Fruit fly (Drosophila melanogaster) whole organism, embryonic: ENCODE measurements around the gene stck.

Source experiments
- ATbp ChIP-seq: fragments of 200-800 bp; sonication (Bioruptor generic); optimal IDR thresholded peaks from 2 replicates; lab custom pipeline; 2017; ENCODE audit warnings: missing biosample characterization, mild to moderate bottlenecking, missing genetic modification characterization, missing genetic modification reagents
- Atf6 ChIP-seq: fragments of 200-800 bp; sonication (Bioruptor generic); IDR thresholded peaks from 2 replicates; pipeline ENCODE4 v1.3.6; 2022; ENCODE audit warnings: missing biosample characterization, missing genetic modification characterization
- Awh ChIP-seq: fragments of 200-800 bp; sonication (Bioruptor generic); IDR thresholded peaks from 2 replicates; pipeline ENCODE4, ENCODE4 v1.3.6; 2022; ENCODE audit warnings: missing biosample characterization, missing genetic modification characterization
- B-H1 ChIP-seq: fragments of 200-800 bp; sonication (Bioruptor generic); IDR thresholded peaks from 3 replicates; pipeline ENCODE4 v1.3.6; 2022; ENCODE audit warnings: missing biosample characterization, missing genetic modification characterization
- CG11093 ChIP-seq: fragments of 200-800 bp; sonication (Bioruptor generic); IDR thresholded peaks from 3 replicates; pipeline ENCODE4 v1.3.6; 2022; ENCODE audit warnings: missing biosample characterization, missing genetic modification characterization
- CG12744 ChIP-seq: fragments of 200-800 bp; sonication (Bioruptor generic); optimal IDR thresholded peaks from 2 replicates; lab custom pipeline; 2016; ENCODE audit warnings: missing biosample characterization, missing genetic modification characterization
- CG13894 ChIP-seq: fragments of 200-800 bp; sonication (Bioruptor generic); optimal IDR thresholded peaks from 3 replicates; lab custom pipeline; 2018; ENCODE audit warnings: missing biosample characterization, mild to moderate bottlenecking, missing genetic modification characterization, moderate library complexity
- CG15269 ChIP-seq: fragments of 200-800 bp; sonication (Bioruptor generic); optimal IDR thresholded peaks from 2 replicates; lab custom pipeline; 2018; ENCODE audit warnings: missing biosample characterization, mild to moderate bottlenecking, missing genetic modification characterization, moderate library complexity
- CG17359 ChIP-seq: fragments of 200-800 bp; sonication (Bioruptor generic); optimal IDR thresholded peaks from 3 replicates; lab custom pipeline; 2018; ENCODE audit warnings: missing biosample characterization, mild to moderate bottlenecking, missing genetic modification characterization, moderate library complexity
- CG17912 ChIP-seq: fragments of 200-800 bp; sonication (Bioruptor generic); optimal IDR thresholded peaks from 2 replicates; lab custom pipeline; 2018; ENCODE audit warnings: missing biosample characterization, mild to moderate bottlenecking, missing genetic modification characterization
- CG31441 ChIP-seq: fragments of 200-800 bp; sonication (Bioruptor generic); IDR thresholded peaks from 2 replicates; pipeline ENCODE4 v1.3.6; 2022; ENCODE audit warnings: missing biosample characterization, missing genetic modification characterization
- CG3281 ChIP-seq: fragments of 200-800 bp; sonication (Bioruptor generic); optimal IDR thresholded peaks from 3 replicates; lab custom pipeline; 2017; ENCODE audit warnings: missing biosample characterization, mild to moderate bottlenecking, missing genetic modification characterization
- CG34422 ChIP-seq: fragments of 200-800 bp; sonication (Bioruptor generic); IDR thresholded peaks from 3 replicates; pipeline ENCODE4 v1.3.6; 2022; ENCODE audit warnings: missing biosample characterization, missing genetic modification characterization
- CG4730 ChIP-seq: fragments of 200-800 bp; sonication (Bioruptor generic); IDR thresholded peaks from 2 replicates; pipeline ENCODE4 v1.3.6; 2022; ENCODE audit warnings: missing biosample characterization, missing genetic modification characterization
- CG5180 ChIP-seq: fragments of 200-800 bp; sonication (Bioruptor generic); optimal IDR thresholded peaks from 3 replicates; lab custom pipeline; 2017; ENCODE audit warnings: missing biosample characterization, missing genetic modification characterization, mild to moderate bottlenecking, moderate library complexity, missing genetic modification reagents
- CG8089 ChIP-seq: fragments of 200-800 bp; sonication (Bioruptor generic); optimal IDR thresholded peaks from 3 replicates; lab custom pipeline; 2016; ENCODE audit warnings: missing biosample characterization, missing genetic modification characterization
- CG8765 ChIP-seq: fragments of 200-800 bp; sonication (Bioruptor generic); IDR thresholded peaks from 2 replicates; pipeline ENCODE4 v1.3.6; 2022; ENCODE audit warnings: missing biosample characterization, missing genetic modification characterization
- CG8924 ChIP-seq: fragments of 200-800 bp; optimal IDR thresholded peaks from 3 replicates; lab custom pipeline; 2019; ENCODE audit warnings: missing biosample characterization, mild to moderate bottlenecking, missing genetic modification characterization, moderate library complexity
- CG9215 ChIP-seq: fragments of 200-800 bp; sonication (Bioruptor generic); IDR thresholded peaks from 2 replicates; pipeline ENCODE4 v1.3.6; 2022; ENCODE audit warnings: missing biosample characterization, missing genetic modification characterization
- CG9797 ChIP-seq: fragments of 200-800 bp; sonication (Bioruptor generic); optimal IDR thresholded peaks from 3 replicates; lab custom pipeline; 2018; ENCODE audit warnings: missing biosample characterization, mild to moderate bottlenecking, missing genetic modification characterization
- CG9817 ChIP-seq: fragments of 200-800 bp; sonication (Bioruptor generic); optimal IDR thresholded peaks from 2 replicates; lab custom pipeline; 2018; ENCODE audit warnings: missing biosample characterization, mild to moderate bottlenecking, missing genetic modification characterization, moderate library complexity
- CG9876 ChIP-seq: fragments of 200-800 bp; sonication (Bioruptor generic); optimal IDR thresholded peaks from 2 replicates; lab custom pipeline; 2016; ENCODE audit warnings: missing biosample characterization, missing genetic modification characterization
- CHES-1-like ChIP-seq: fragments of 200-800 bp; sonication (Bioruptor generic); optimal IDR thresholded peaks from 2 replicates; lab custom pipeline; 2016; ENCODE audit warnings: missing biosample characterization, missing genetic modification characterization
- Deaf1 ChIP-seq: fragments of 200-800 bp; optimal IDR thresholded peaks from 3 replicates; lab custom pipeline; 2019; ENCODE audit warnings: missing biosample characterization, mild to moderate bottlenecking, missing genetic modification characterization, moderate library complexity
- Dek ChIP-seq: fragments of 200-800 bp; sonication (Bioruptor generic); optimal IDR thresholded peaks from 3 replicates; lab custom pipeline; 2019; ENCODE audit warnings: missing biosample characterization, mild to moderate bottlenecking, missing genetic modification characterization, moderate library complexity
- Doc2 ChIP-seq: fragments of 200-800 bp; sonication (Bioruptor generic); IDR thresholded peaks from 2 replicates; pipeline ENCODE4 v1.3.6; 2022; ENCODE audit warnings: missing biosample characterization, missing genetic modification characterization
- Hmr ChIP-seq: fragments of 200-800 bp; sonication (Bioruptor generic); optimal IDR thresholded peaks from 3 replicates; lab custom pipeline; 2017; ENCODE audit warnings: mild to moderate bottlenecking, missing biosample characterization, missing genetic modification reagents, missing genetic modification characterization
- Jarid2 ChIP-seq: fragments of 200-800 bp; sonication (Bioruptor generic); optimal IDR thresholded peaks from 3 replicates; lab custom pipeline; 2017; ENCODE audit warnings: mild to moderate bottlenecking, missing biosample characterization, missing genetic modification reagents, missing genetic modification characterization
- Lhr ChIP-seq: fragments of 200-800 bp; sonication (Bioruptor generic); optimal IDR thresholded peaks from 3 replicates; lab custom pipeline; 2017; ENCODE audit warnings: mild to moderate bottlenecking, missing biosample characterization, missing genetic modification reagents, missing genetic modification characterization
- Med ChIP-seq: fragments of 200-800 bp; sonication (Bioruptor generic); peaks from one replicate; lab custom pipeline; 2016; ENCODE audit warnings: missing biosample characterization, missing genetic modification characterization, mild to moderate bottlenecking, inconsistent platforms, moderate library complexity
- Mrtf ChIP-seq: fragments of 200-800 bp; sonication (Bioruptor generic); IDR thresholded peaks from 3 replicates; pipeline ENCODE4 v1.3.6; 2022; ENCODE audit warnings: missing biosample characterization, missing genetic modification characterization
- NK7.1 ChIP-seq: fragments of 200-800 bp; sonication (Bioruptor generic); optimal IDR thresholded peaks from 3 replicates; lab custom pipeline; 2016; ENCODE audit warnings: missing biosample characterization, missing genetic modification characterization
- Neu2 ChIP-seq: fragments of 200-800 bp; sonication (Bioruptor generic); optimal IDR thresholded peaks from 3 replicates; lab custom pipeline; 2016; ENCODE audit warnings: missing biosample characterization, missing genetic modification characterization, borderline replicate concordance
- Ptx1 ChIP-seq: fragments of 200-800 bp; sonication (Bioruptor generic); IDR thresholded peaks from 2 replicates; pipeline ENCODE4 v1.3.6; 2022; ENCODE audit warnings: missing biosample characterization, missing genetic modification characterization
- Rx ChIP-seq: fragments of 200-800 bp; sonication (Bioruptor generic); IDR thresholded peaks from 2 replicates; pipeline ENCODE4 v1.3.6; 2022; ENCODE audit warnings: missing biosample characterization, missing genetic modification characterization
- Sin3A ChIP-seq: fragments of >200 bp; optimal IDR thresholded peaks from 2 replicates; lab custom pipeline; 2018
- emc ChIP-seq: fragments of 200-800 bp; sonication (Bioruptor generic); optimal IDR thresholded peaks from 2 replicates; lab custom pipeline; 2016; ENCODE audit warnings: missing biosample characterization, missing genetic modification characterization
- grau ChIP-seq: fragments of 200-800 bp; optimal IDR thresholded peaks from 3 replicates; lab custom pipeline; 2019; ENCODE audit warnings: missing biosample characterization, mild to moderate bottlenecking, missing genetic modification characterization, moderate library complexity
- maf-S ChIP-seq: fragments of 200-800 bp; sonication (Bioruptor generic); optimal IDR thresholded peaks from 2 replicates; lab custom pipeline; 2016; ENCODE audit warnings: missing biosample characterization, missing genetic modification characterization
- mirr ChIP-seq: fragments of 200-800 bp; sonication (Bioruptor generic); optimal IDR thresholded peaks from 3 replicates; lab custom pipeline; 2018; ENCODE audit warnings: missing biosample characterization, mild to moderate bottlenecking, missing genetic modification characterization
- peb ChIP-seq: fragments of 200-800 bp; sonication (Bioruptor generic); IDR thresholded peaks from 2 replicates; pipeline ENCODE4 v1.3.6; 2022; ENCODE audit warnings: missing biosample characterization, missing genetic modification characterization
- prd ChIP-seq, 3 experiments: fragments of >200 bp in 2 of 3; fragments of 200-800 bp in 1 of 3; sonication (Bioruptor generic) in 1 of 3; optimal IDR thresholded peaks in 2 of 3; IDR thresholded peaks in 1 of 3; 2 replicates in 2 of 3; 3 replicates in 1 of 3; pipeline versions ENCODE4 v1.3.6 to Lab custom; 2017 to 2022; ENCODE audit warnings: missing biosample characterization in 1 of 3, missing genetic modification characterization in 1 of 3
- pros ChIP-seq: fragments of 200-800 bp; sonication (Bioruptor generic); optimal IDR thresholded peaks from 3 replicates; lab custom pipeline; 2019; ENCODE audit warnings: missing biosample characterization, mild to moderate bottlenecking, missing genetic modification characterization, moderate library complexity
- seq ChIP-seq: fragments of 200-800 bp; sonication (Bioruptor generic); IDR thresholded peaks from 2 replicates; pipeline ENCODE4 v1.3.6; 2022; ENCODE audit warnings: missing biosample characterization, missing genetic modification characterization
- shn ChIP-seq: fragments of 200-800 bp; sonication (Bioruptor generic); optimal IDR thresholded peaks from 3 replicates; lab custom pipeline; 2016; ENCODE audit warnings: missing biosample characterization, missing genetic modification characterization
- stwl ChIP-seq: fragments of 200-800 bp; sonication (Bioruptor generic); optimal IDR thresholded peaks from 3 replicates; lab custom pipeline; 2018; ENCODE audit warnings: missing biosample characterization, mild to moderate bottlenecking, missing genetic modification characterization, moderate library complexity
- tna ChIP-seq: fragments of 200-800 bp; sonication (Bioruptor generic); IDR thresholded peaks from 2 replicates; pipeline ENCODE4 v1.3.6; 2022; ENCODE audit warnings: missing biosample characterization, missing genetic modification characterization; ENCODE audit not compliant: partially characterized antibody
- twi ChIP-seq: fragments of 200-800 bp; optimal IDR thresholded peaks from 2 replicates; lab custom pipeline; 2019; ENCODE audit warnings: missing biosample characterization, mild to moderate bottlenecking, missing genetic modification characterization, moderate library complexity
- vvl ChIP-seq: fragments of 200-800 bp; sonication (Bioruptor generic); IDR thresholded peaks from 2 replicates; pipeline ENCODE4 v1.3.6; 2022; ENCODE audit warnings: missing biosample characterization, missing genetic modification characterization
- wek ChIP-seq: fragments of 200-800 bp; sonication (Bioruptor generic); optimal IDR thresholded peaks from 3 replicates; lab custom pipeline; 2018; ENCODE audit warnings: missing biosample characterization, mild to moderate bottlenecking, missing genetic modification characterization, moderate library complexity

Gene stck

dm6 chr3R:8317709-8318335 lies 39.0 kb upstream of the stck start (continued):
- TF ChIP-seq CG8089 (GFP tag; lab: Kevin White, UChicago): no peak
- TF ChIP-seq CG31441 (GFP tag; lab: Robert Waterston, UW): no peak
- no peak for TF ChIP-seq Doc2
- TF ChIP-seq Neu2 (GFP tag; lab: Kevin White, UChicago): no peak
- no peak for TF ChIP-seq emc (GFP tag; lab: Kevin White, UChicago)
- TF ChIP-seq CHES-1-like (GFP tag; lab: Kevin White, UChicago): no peak
- peak; percentile 53 for TF ChIP-seq Hmr (GFP tag; lab: Kevin White, UChicago)
- peak; percentile 45 for TF ChIP-seq CG5180 (GFP tag; lab: Kevin White, UChicago)
- TF ChIP-seq CG34422 (GFP tag; lab: Robert Waterston, UW): no peak
- no peak for TF ChIP-seq shn (GFP tag; lab: Kevin White, UChicago)
- TF ChIP-seq CG3281: no peak
- TF ChIP-seq Sin3A: no peak
- no peak for TF ChIP-seq wek
- peak; percentile 25 for TF ChIP-seq CG8924 (tag; lab: Kevin White, UChicago)
- TF ChIP-seq NK7.1 (GFP tag; lab: Kevin White, UChicago): no peak
- peak; percentile 49 for TF ChIP-seq grau (tag; lab: Kevin White, UChicago)
- TF ChIP-seq Jarid2: peak; percentile 47
- TF ChIP-seq CG9817: no peak
- no peak for TF ChIP-seq peb (GFP tag; lab: Robert Waterston, UW)
- no peak for TF ChIP-seq CG17359 (tag; lab: Kevin White, UChicago)
- no peak for TF ChIP-seq B-H1 (GFP tag; lab: Robert Waterston, UW)
- peak; percentile 79 for TF ChIP-seq Med (GFP tag; lab: Kevin White, UChicago)
- no peak for TF ChIP-seq Rx (GFP tag; lab: Robert Waterston, UW)
- no peak for TF ChIP-seq ATbp (GFP tag; lab: Kevin White, UChicago)
- no peak for TF ChIP-seq maf-S
- TF ChIP-seq CG11093 (GFP tag; lab: Robert Waterston, UW): no peak
- no peak for TF ChIP-seq Deaf1 (tag; lab: Kevin White, UChicago)
- TF ChIP-seq vvl: peak; percentile 42; the same call in 1 of the 2 replicates
- TF ChIP-seq Mrtf: no peak
- no peak for TF ChIP-seq CG8765
- TF ChIP-seq CG9797 (GFP tag; lab: Kevin White, UChicago): no peak
- TF ChIP-seq CG4730 (GFP tag; lab: Robert Waterston, UW): no peak
- no peak for TF ChIP-seq CG9215 (GFP tag; lab: Robert Waterston, UW)
- TF ChIP-seq Atf6 (GFP tag; lab: Robert Waterston, UW): no peak
- no peak for TF ChIP-seq CG17912 (GFP tag; lab: Kevin White, UChicago)
- TF ChIP-seq seq (GFP tag; lab: Robert Waterston, UW): no peak
- no peak for TF ChIP-seq CG15269 (tag; lab: Kevin White, UChicago)
- no peak for TF ChIP-seq mirr (GFP tag; lab: Kevin White, UChicago)
- no peak for TF ChIP-seq pros (GFP tag; lab: Kevin White, UChicago)
- no peak for TF ChIP-seq stwl
- TF ChIP-seq tna (GFP tag; lab: Robert Waterston, UW): no peak
- peak; percentile 33 for TF ChIP-seq Dek
- no peak for TF ChIP-seq Lhr (GFP tag; lab: Kevin White, UChicago)
- no peak for TF ChIP-seq prd (optimal IDR thresholded peaks at IDR 0.05; lab: Kevin White, UChicago)
- no peak for TF ChIP-seq prd (GFP tag; IDR thresholded peaks at IDR 0.05; lab: Robert Waterston, UW)
- TF ChIP-seq Awh (GFP tag; lab: Robert Waterston, UW): no peak
- no peak for TF ChIP-seq CG9876 (GFP tag; lab: Kevin White, UChicago)
- no peak for TF ChIP-seq twi (tag; lab: Kevin White, UChicago)
- no peak for TF ChIP-seq Ptx1 (GFP tag; lab: Robert Waterston, UW)
- TF ChIP-seq CG13894: no peak
- TF ChIP-seq CG12744 (GFP tag; lab: Kevin White, UChicago): no peak
